Worm (Caenorhabditis elegans) whole organism, L2 larva: ENCODE measurements around the gene pcs-1.

Experiments
- C34F6.9 ChIP-seq: fragments of 150-350 bp; optimal IDR thresholded peaks from 2 replicates; lab custom pipeline; 2014; ENCODE audit warnings: missing biosample characterization, missing genetic modification characterization
- F13H6.1 ChIP-seq: sonication (generic microtip); optimal IDR thresholded peaks from 2 replicates; lab custom pipeline; 2016; ENCODE audit warnings: missing genetic modification characterization, missing compliant biosample characterization
- R02D3.7 ChIP-seq: fragments of 150-350 bp; optimal IDR thresholded peaks from 2 replicates; lab custom pipeline; 2014; ENCODE audit warnings: missing biosample characterization, missing genetic modification characterization
- ZK546.5 ChIP-seq: sonication (generic microtip); optimal IDR thresholded peaks from 2 replicates; lab custom pipeline; 2017; ENCODE audit warnings: missing biosample characterization, missing genetic modification characterization
- alr-1 ChIP-seq: fragments of 150-350 bp; optimal IDR thresholded peaks from 2 replicates; lab custom pipeline; 2014; ENCODE audit warnings: missing biosample characterization, missing genetic modification characterization
- aly-2 ChIP-seq: fragments of 150-350 bp; optimal IDR thresholded peaks from 2 replicates; lab custom pipeline; 2014; ENCODE audit warnings: missing biosample characterization, missing genetic modification characterization
- ama-1 ChIP-seq: fragments of 150-350 bp; optimal IDR thresholded peaks from 2 replicates; lab custom pipeline; 2018; ENCODE audit warnings: inconsistent platforms
- blmp-1 ChIP-seq: sonication (generic microtip); optimal IDR thresholded peaks from 2 replicates; lab custom pipeline; 2017; ENCODE audit warnings: missing genetic modification characterization, mild to moderate bottlenecking, missing compliant biosample characterization, antibody characterized with exemption, moderate library complexity; ENCODE audit not compliant: insufficient read depth
- ceh-16 ChIP-seq: fragments of 150-350 bp; optimal IDR thresholded peaks from 2 replicates; lab custom pipeline; 2014; ENCODE audit warnings: missing biosample characterization, missing genetic modification characterization
- ceh-82 ChIP-seq: fragments of 150-350 bp; optimal IDR thresholded peaks from 2 replicates; lab custom pipeline; 2014; ENCODE audit warnings: missing biosample characterization, missing genetic modification characterization
- crh-2 ChIP-seq: sonication (generic microtip); optimal IDR thresholded peaks from 2 replicates; lab custom pipeline; 2017; ENCODE audit warnings: missing biosample characterization, missing genetic modification characterization
- dmd-4 ChIP-seq: sonication (generic microtip); optimal IDR thresholded peaks from 2 replicates; lab custom pipeline; 2017; ENCODE audit warnings: missing biosample characterization, missing genetic modification characterization
- egl-27 ChIP-seq: sonication (generic microtip); optimal IDR thresholded peaks from 3 replicates; lab custom pipeline; 2017; ENCODE audit warnings: missing biosample characterization, missing genetic modification reagents, missing genetic modification characterization
- elt-3 ChIP-seq: sonication (generic microtip); optimal IDR thresholded peaks from 2 replicates; lab custom pipeline; 2017; ENCODE audit warnings: missing biosample characterization, missing genetic modification characterization
- gmeb-1 ChIP-seq: fragments of 150-350 bp; optimal IDR thresholded peaks from 2 replicates; lab custom pipeline; 2014; ENCODE audit warnings: missing biosample characterization, missing genetic modification characterization
- lin-11 ChIP-seq: fragments of 150-350 bp; sonication (generic microtip); optimal IDR thresholded peaks from 2 replicates; lab custom pipeline; 2014; ENCODE audit warnings: missing biosample characterization, missing genetic modification characterization, inconsistent platforms, mixed read lengths
- lin-13 ChIP-seq: fragments of 150-350 bp; optimal IDR thresholded peaks from 2 replicates; lab custom pipeline; 2014; ENCODE audit warnings: missing biosample characterization, missing genetic modification reagents, missing genetic modification characterization
- lin-39 ChIP-seq: fragments of 150-350 bp; optimal IDR thresholded peaks from 2 replicates; lab custom pipeline; 2014; ENCODE audit warnings: missing biosample characterization, missing genetic modification reagents, missing genetic modification characterization
- lsy-2 ChIP-seq, 2 experiments: fragments of 150-350 bp in 1 of 2; sonication (generic microtip) in 1 of 2; optimal IDR thresholded peaks; 2 replicates each; lab custom pipeline; 2014 to 2017; ENCODE audit warnings: missing biosample characterization in 2 of 2, missing genetic modification characterization in 2 of 2
- mbf-1 ChIP-seq: sonication (generic microtip); optimal IDR thresholded peaks from 2 replicates; lab custom pipeline; 2017; ENCODE audit warnings: missing biosample characterization, missing genetic modification characterization
- mdl-1 ChIP-seq, 2 experiments: fragments of 150-350 bp in 1 of 2; sonication (generic microtip) in 1 of 2; optimal IDR thresholded peaks; 2 replicates each; lab custom pipeline; 2017; ENCODE audit warnings: missing biosample characterization in 2 of 2, missing genetic modification characterization in 2 of 2
- nhr-10 ChIP-seq: sonication (generic microtip); optimal IDR thresholded peaks from 2 replicates; lab custom pipeline; 2017; ENCODE audit warnings: missing biosample characterization, missing genetic modification characterization
- nhr-11 ChIP-seq: fragments of 150-350 bp; optimal IDR thresholded peaks from 2 replicates; lab custom pipeline; 2014; ENCODE audit warnings: missing biosample characterization, missing genetic modification characterization
- nhr-129 ChIP-seq: fragments of 150-350 bp; optimal IDR thresholded peaks from 2 replicates; lab custom pipeline; 2014; ENCODE audit warnings: missing biosample characterization, missing genetic modification characterization
- nhr-237 ChIP-seq: fragments of 150-350 bp; optimal IDR thresholded peaks from 2 replicates; lab custom pipeline; 2014; ENCODE audit warnings: missing biosample characterization, missing genetic modification characterization
- peb-1 ChIP-seq: fragments of 150-350 bp; optimal IDR thresholded peaks from 2 replicates; lab custom pipeline; 2014; ENCODE audit warnings: missing biosample characterization, missing genetic modification characterization
- sem-4 ChIP-seq: fragments of 150-350 bp; optimal IDR thresholded peaks from 2 replicates; lab custom pipeline; 2014; ENCODE audit warnings: missing biosample characterization, missing genetic modification reagents, missing genetic modification characterization
- skn-1 ChIP-seq: sonication (generic microtip); optimal IDR thresholded peaks from 2 replicates; lab custom pipeline; 2017; ENCODE audit warnings: missing biosample characterization, missing genetic modification characterization
- sma-3 ChIP-seq: sonication (generic microtip); optimal IDR thresholded peaks from 2 replicates; lab custom pipeline; 2016; ENCODE audit warnings: missing genetic modification reagents, missing genetic modification characterization, missing compliant biosample characterization
- sma-9 ChIP-seq, 2 experiments: fragments of 150-350 bp in 1 of 2; sonication (generic microtip) in 1 of 2; optimal IDR thresholded peaks; 2 replicates each; lab custom pipeline; 2014 to 2016; ENCODE audit warnings: missing genetic modification characterization in 2 of 2, mild to moderate bottlenecking in 1 of 2, missing biosample characterization in 1 of 2, missing compliant biosample characterization in 1 of 2, missing genetic modification reagents in 1 of 2, moderate library complexity in 1 of 2
- snpc-4 ChIP-seq: fragments of 150-350 bp; optimal IDR thresholded peaks from 2 replicates; lab custom pipeline; 2014; ENCODE audit warnings: missing biosample characterization, missing genetic modification characterization
- unc-55 ChIP-seq: fragments of 150-350 bp; sonication (generic microtip); optimal IDR thresholded peaks from 3 replicates; lab custom pipeline; 2014; ENCODE audit warnings: missing biosample characterization, missing genetic modification reagents, missing genetic modification characterization
- unc-62 ChIP-seq: fragments of 150-350 bp; optimal IDR thresholded peaks from 2 replicates; lab custom pipeline; 2014; ENCODE audit warnings: missing biosample characterization, missing genetic modification reagents, missing genetic modification characterization
- ztf-1 ChIP-seq: fragments of 200-800 bp; sonication (Bioruptor generic); conservative IDR thresholded peaks from 2 replicates; pipeline ENCODE4 v1.3.6; 2022; ENCODE audit warnings: missing genetic modification characterization, missing compliant biosample characterization
- ztf-11 ChIP-seq: sonication (generic microtip); optimal IDR thresholded peaks from 2 replicates; lab custom pipeline; 2017; ENCODE audit warnings: missing biosample characterization, missing genetic modification characterization

The pcs-1 gene

ce11 chrII:11596157-11596740 lies 18.7 kb upstream of the pcs-1 start:
- TF ChIP-seq snpc-4 (tag; lab: Kevin White, UChicago) (no peak), lsy-2 (tag; optimal IDR thresholded peaks at IDR 0.05; lab: Kevin White, UChicago) (peak in 1 of 2 experiments; percentile 8), sma-9 (GFP tag; optimal IDR thresholded peaks at IDR 0.05; lab: Kevin White, UChicago) (peak; percentile 77), sma-9 (tag; optimal IDR thresholded peaks at IDR 0.05; lab: Kevin White, UChicago) (no peak), nhr-237 (tag; lab: Kevin White, UChicago) (no peak), gmeb-1 (tag; lab: Kevin White, UChicago) (no peak), C34F6.9 (tag; lab: Kevin White, UChicago) (no peak), sma-3 (GFP tag; lab: Kevin White, UChicago) (peak; percentile 59)

DNA sequence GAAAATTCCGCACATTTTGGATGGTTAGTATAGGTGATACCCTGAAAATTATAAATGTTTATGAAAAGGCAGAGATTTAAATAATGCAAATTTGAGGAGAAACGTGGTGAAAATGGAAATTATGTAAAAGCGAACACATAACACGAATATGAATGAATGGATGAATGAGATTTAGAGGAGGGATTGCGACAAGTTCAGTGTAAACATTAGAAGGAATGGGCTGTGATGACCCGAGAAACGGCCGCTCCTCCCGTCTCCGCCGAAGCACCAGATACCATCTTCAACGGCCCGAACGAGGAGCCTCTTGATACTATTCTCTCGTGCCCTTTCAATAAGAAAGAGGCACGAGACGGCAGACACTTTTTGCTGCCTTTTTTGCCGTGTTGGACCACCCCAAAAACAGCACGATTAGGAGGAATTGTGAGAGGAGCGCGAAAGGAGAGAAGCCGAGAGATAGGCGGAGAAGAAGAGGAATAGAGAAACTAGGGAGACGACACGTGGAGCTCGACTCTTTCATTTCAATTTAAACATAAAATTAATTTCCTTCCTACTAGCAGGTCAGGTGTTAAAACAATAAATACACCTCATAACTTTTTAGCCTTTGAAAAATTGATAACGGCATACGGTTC lies 17.9 kb upstream of the pcs-1 start, which contains the start of gene gfat-1:
Gene gfat-1 (minus strand): TSS at position 51 of the 629 bp plus-strand sequence.
- TF ChIP-seq mdl-1 (tag; optimal IDR thresholded peaks at IDR 0.05; lab: Kevin White, UChicago) (peak; percentile 81 to 88), C34F6.9 (tag; lab: Kevin White, UChicago) (peak; percentile 45), nhr-11 (tag; lab: Kevin White, UChicago) (no peak), nhr-129 (tag; lab: Kevin White, UChicago) (peak; percentile 16), unc-55 (GFP tag; lab: Kevin White, UChicago) (peak; percentile 30), lin-39 (tag; lab: Kevin White, UChicago) (no peak), ztf-1 (GFP tag; lab: Robert Waterston, UW) (no peak)

DNA sequence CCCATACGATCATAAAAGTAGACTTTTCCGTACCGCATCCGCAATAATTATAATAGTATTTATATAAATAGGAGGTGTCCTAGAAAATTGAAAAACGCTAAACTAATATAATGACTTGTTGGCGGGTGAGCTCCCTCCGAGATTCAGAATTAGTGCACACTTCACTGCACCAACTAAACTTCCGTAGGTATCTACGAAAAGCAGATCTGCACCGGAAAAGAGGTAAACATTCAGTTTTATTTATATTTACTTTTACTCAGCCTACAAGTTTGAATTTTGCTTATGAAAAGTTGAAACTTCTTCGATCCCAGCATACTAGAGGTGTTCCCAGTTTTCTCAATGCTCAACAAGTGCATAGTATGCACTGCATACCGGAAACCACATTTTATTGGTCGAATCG lies 14.5 kb upstream of the pcs-1 start, which contains the start of gene F07A11.1:
Gene F07A11.1 (minus strand): TSS at position 101 of the 400 bp plus-strand sequence.
- TF ChIP-seq ztf-1 (GFP tag; lab: Robert Waterston, UW) (no peak), nhr-129 (tag; lab: Kevin White, UChicago) (no peak), F13H6.1 (tag; lab: Kevin White, UChicago) (no peak), lin-13 (no peak), sma-3 (GFP tag; lab: Kevin White, UChicago) (no peak), mbf-1 (tag; lab: Kevin White, UChicago) (no peak), elt-3 (tag; lab: Kevin White, UChicago) (no peak), crh-2 (tag; lab: Kevin White, UChicago) (no peak), ama-1 (lab: Kevin White, UChicago) (no peak), egl-27 (tag; lab: Kevin White, UChicago) (no peak), snpc-4 (tag; lab: Kevin White, UChicago) (no peak), lin-11 (tag; lab: Kevin White, UChicago) (no peak), ztf-11 (tag; lab: Kevin White, UChicago) (no peak), peb-1 (tag; lab: Kevin White, UChicago) (no peak), nhr-10 (tag; lab: Kevin White, UChicago) (no peak), ceh-82 (tag; lab: Kevin White, UChicago) (no peak), unc-62 (GFP tag; lab: Kevin White, UChicago) (no peak), alr-1 (tag; lab: Kevin White, UChicago) (no peak)

DNA sequence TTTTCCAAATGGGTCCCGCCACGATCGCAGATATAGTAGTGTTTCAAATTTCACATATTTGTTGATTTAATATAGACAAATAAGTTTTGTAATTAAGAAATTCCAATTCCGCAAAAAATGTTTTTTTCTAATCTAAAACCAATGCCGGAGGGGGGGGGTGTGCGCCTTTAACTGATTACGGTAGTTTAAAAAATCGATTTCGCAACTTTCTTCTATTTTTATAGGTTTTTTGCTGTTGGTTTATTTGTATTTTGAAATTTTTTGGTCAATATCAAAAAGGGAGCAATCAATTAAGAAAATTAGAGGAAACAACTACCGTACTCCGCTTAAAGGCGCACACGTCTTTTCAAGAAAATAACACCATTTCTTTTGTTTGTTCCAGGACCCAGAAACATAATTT lies 14.0 kb upstream of the pcs-1 start:
- TF ChIP-seq lin-13, result no peak
- TF ChIP-seq ZK546.5, result no peak
- TF ChIP-seq skn-1, result no peak
- TF ChIP-seq snpc-4 (tag; lab: Kevin White, UChicago), result no peak
- TF ChIP-seq ztf-11 (tag; lab: Kevin White, UChicago), result no peak
- TF ChIP-seq sma-9 (GFP tag; optimal IDR thresholded peaks at IDR 0.05; lab: Kevin White, UChicago), result no peak
- no peak for TF ChIP-seq sma-9 (tag; optimal IDR thresholded peaks at IDR 0.05; lab: Kevin White, UChicago)
- TF ChIP-seq R02D3.7 (tag; lab: Kevin White, UChicago), result no peak
- no peak for TF ChIP-seq ama-1 (lab: Kevin White, UChicago)
- no peak for TF ChIP-seq gmeb-1 (tag; lab: Kevin White, UChicago)
- TF ChIP-seq dmd-4 (tag; lab: Kevin White, UChicago), result no peak
- no peak for TF ChIP-seq ztf-1 (GFP tag; lab: Robert Waterston, UW)
- TF ChIP-seq mdl-1 (tag; optimal IDR thresholded peaks at IDR 0.05; lab: Kevin White, UChicago), result no peak
- no peak for TF ChIP-seq elt-3 (tag; lab: Kevin White, UChicago)
- no peak for TF ChIP-seq aly-2
- no peak for TF ChIP-seq nhr-10 (tag; lab: Kevin White, UChicago)
- TF ChIP-seq ceh-16, result no peak
- TF ChIP-seq sem-4 (tag; lab: Kevin White, UChicago), result no peak
- TF ChIP-seq F13H6.1 (tag; lab: Kevin White, UChicago), result no peak
- TF ChIP-seq lsy-2 (tag; optimal IDR thresholded peaks at IDR 0.05; lab: Kevin White, UChicago), result no peak
- no peak for TF ChIP-seq blmp-1
